Worm (Caenorhabditis elegans) whole organism, L3 larva: ENCODE results near the gene C03B1.13.

Experiments
- ceh-9 ChIP-seq: sonication (generic microtip); optimal IDR thresholded peaks from 2 replicates; lab custom pipeline; 2018; ENCODE audit warnings: missing biosample characterization, missing genetic modification characterization
- elt-3 ChIP-seq, 3 experiments: fragments of 150-350 bp in 1 of 3; sonication (generic microtip) in 2 of 3; optimal IDR thresholded peaks; 2 replicates in 2 of 3; 4 replicates in 1 of 3; lab custom pipeline; 2014 to 2017; ENCODE audit warnings: missing biosample characterization in 3 of 3, missing genetic modification characterization in 3 of 3
- fos-1 ChIP-seq: fragments of 150-350 bp; optimal IDR thresholded peaks from 2 replicates; lab custom pipeline; 2014; ENCODE audit warnings: missing biosample characterization, missing genetic modification characterization
- jun-1 ChIP-seq: fragments of 150-350 bp; optimal IDR thresholded peaks from 2 replicates; lab custom pipeline; 2014; ENCODE audit warnings: missing biosample characterization, missing genetic modification reagents, missing genetic modification characterization
- mdl-1 ChIP-seq: fragments of 150-350 bp; optimal IDR thresholded peaks from 2 replicates; lab custom pipeline; 2014; ENCODE audit warnings: missing biosample characterization, missing genetic modification characterization
- nhr-12 ChIP-seq: fragments of 150-350 bp; optimal IDR thresholded peaks from 2 replicates; lab custom pipeline; 2014; ENCODE audit warnings: missing biosample characterization, missing genetic modification characterization
- nhr-25 ChIP-seq: sonication (generic microtip); optimal IDR thresholded peaks from 2 replicates; lab custom pipeline; 2017; ENCODE audit warnings: missing biosample characterization, missing genetic modification characterization
- nhr-28 ChIP-seq: fragments of 150-350 bp; optimal IDR thresholded peaks from 2 replicates; lab custom pipeline; 2014; ENCODE audit warnings: missing biosample characterization, missing genetic modification characterization
- skn-1 ChIP-seq: fragments of 150-350 bp; optimal IDR thresholded peaks from 2 replicates; lab custom pipeline; 2014; ENCODE audit warnings: missing biosample characterization, missing genetic modification characterization
- snpc-4 ChIP-seq: fragments of 150-350 bp; optimal IDR thresholded peaks from 2 replicates; lab custom pipeline; 2014; ENCODE audit warnings: missing biosample characterization, missing genetic modification characterization
- zag-1 ChIP-seq: fragments of 150-350 bp; optimal IDR thresholded peaks from 2 replicates; lab custom pipeline; 2014; ENCODE audit warnings: missing biosample characterization, missing genetic modification characterization
- ztf-11 ChIP-seq: fragments of 150-350 bp; optimal IDR thresholded peaks from 2 replicates; lab custom pipeline; 2014; ENCODE audit warnings: missing biosample characterization, missing genetic modification characterization
- ztf-4 ChIP-seq: fragments of 150-350 bp; optimal IDR thresholded peaks from 2 replicates; lab custom pipeline; 2014; ENCODE audit warnings: missing biosample characterization, missing genetic modification characterization

DNA sequence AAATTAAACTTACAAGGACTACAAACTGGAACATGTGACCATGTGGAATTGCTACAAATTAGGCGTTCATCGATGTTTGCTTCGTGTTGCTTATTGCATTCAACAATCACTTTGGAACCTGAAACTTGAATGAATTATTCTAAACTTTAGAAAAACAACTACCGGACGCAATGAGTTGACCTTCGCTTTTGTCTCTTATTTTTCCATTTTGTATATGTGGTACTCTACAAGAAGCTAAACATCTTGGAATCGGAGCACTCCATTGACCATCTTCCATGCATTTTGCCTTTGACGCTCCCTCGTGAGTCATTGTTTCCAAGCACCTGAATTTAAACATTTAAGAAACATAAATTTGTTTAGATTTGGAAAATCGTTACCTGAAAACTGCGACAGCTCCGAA is 48.8 kb downstream of the C03B1.13 start:
- TF ChIP-seq fos-1 (tag; lab: Kevin White, UChicago) (no peak), ztf-11 (no peak), snpc-4 (tag; lab: Kevin White, UChicago) (no peak), zag-1 (tag; lab: Kevin White, UChicago) (no peak), nhr-12 (tag; lab: Kevin White, UChicago) (no peak), nhr-28 (tag; lab: Kevin White, UChicago) (no peak), nhr-25 (tag; lab: Kevin White, UChicago) (no peak), elt-3 (tag; optimal IDR thresholded peaks at IDR 0.05; lab: Kevin White, UChicago) (no peak), ztf-4 (no peak), jun-1 (tag; lab: Kevin White, UChicago) (no peak), mdl-1 (tag; lab: Kevin White, UChicago) (no peak), ceh-9 (tag; lab: Kevin White, UChicago) (no peak), skn-1 (tag; lab: Kevin White, UChicago) (no peak)
